Worm (Caenorhabditis elegans) whole organism, L2 larva: ENCODE data around the gene F42A10.5.
"Not testable (repeated sequence)": the region's sequence is repeated elsewhere in the genome, so short reads cannot be mapped to it uniquely, and the experiment has no call there.

ENCODE experiments used
- ceh-16 ChIP-seq: fragments of 150-350 bp; optimal IDR thresholded peaks from 2 replicates; lab custom pipeline; 2014; ENCODE audit warnings: missing biosample characterization, missing genetic modification characterization
- nhr-21 ChIP-seq: fragments of 150-350 bp; optimal IDR thresholded peaks from 2 replicates; lab custom pipeline; 2014; ENCODE audit warnings: missing biosample characterization, missing genetic modification characterization
- nhr-237 ChIP-seq: fragments of 150-350 bp; optimal IDR thresholded peaks from 2 replicates; lab custom pipeline; 2014; ENCODE audit warnings: missing biosample characterization, missing genetic modification characterization

- not testable (repeated sequence) for TF ChIP-seq ceh-16; nhr-21 (tag; lab: Kevin White, UChicago); nhr-237 (tag; lab: Kevin White, UChicago)
Observed at ce11 chrIII:6133389-6133789, 39.9 kb downstream of the F42A10.5 start.
